Fruit fly (Drosophila melanogaster): ENCODE data around the gene CG42613.

CG42613 gene

dm6 chr3R:18914594-18915275 is 14.3 kb upstream of the CG42613 start, which contains the start of gene Xrp1 (continued):
- TF ChIP-seq CG8290 (GFP tag; optimal IDR thresholded peaks at IDR 0.05) (no peak), CG8290 (tag; optimal IDR thresholded peaks at IDR 0.05) (peak in 1 of 2 experiments; percentile 48), bbx (GFP tag; IDR thresholded peaks at IDR 0.05; ENCODE audit: partially characterized antibody) (no peak), CG15269 (tag; optimal IDR thresholded peaks at IDR 0.05) (no peak), gro (GFP tag; optimal IDR thresholded peaks at IDR 0.05) (no peak), bowl (GFP tag; IDR thresholded peaks at IDR 0.05) (no peak), wdn (GFP tag; IDR thresholded peaks at IDR 0.05) (no peak), ham (GFP tag; IDR thresholded peaks at IDR 0.05) (no peak), CG13624 (GFP tag; optimal IDR thresholded peaks at IDR 0.05) (no peak), NC2α (GFP tag; optimal IDR thresholded peaks at IDR 0.05) (no peak), Med (GFP tag) (peak; percentile 4), CG4854 (GFP tag; optimal IDR thresholded peaks at IDR 0.05) (no peak), CG13894 (tag; optimal IDR thresholded peaks at IDR 0.05) (peak; percentile 5), Oaz (GFP tag; IDR thresholded peaks at IDR 0.05) (no peak), CG10959 (GFP tag; IDR thresholded peaks at IDR 0.05) (no peak), D19B (GFP tag; optimal IDR thresholded peaks at IDR 0.05) (no peak), CG2199 (GFP tag; IDR thresholded peaks at IDR 0.05) (peak; percentile 53; the same call in 1 of the 3 replicates), ci (GFP tag; IDR thresholded peaks at IDR 0.05) (0 out of 3 replicates have a peak, but pooled peaks have one; percentile 38), Drgx (GFP tag; IDR thresholded peaks at IDR 0.05) (peak; percentile 58; the same call in 1 of the 2 replicates), Camta (GFP tag; optimal IDR thresholded peaks at IDR 0.05) (no peak), Dip2 (GFP tag; IDR thresholded peaks at IDR 0.05) (no peak), slp2 (GFP tag; optimal IDR thresholded peaks at IDR 0.05) (no peak), NK7.1 (GFP tag; optimal IDR thresholded peaks at IDR 0.05) (no peak), CG1647 (GFP tag; optimal IDR thresholded peaks at IDR 0.05) (no peak), pita (GFP tag; optimal IDR thresholded peaks at IDR 0.05) (no peak), lilli (GFP tag; optimal IDR thresholded peaks at IDR 0.05) (peak; percentile 13), CG3847 (GFP tag; IDR thresholded peaks at IDR 0.05) (peak; percentile 23; the same call in 1 of the 2 replicates), Sox100B (GFP tag; optimal IDR thresholded peaks at IDR 0.05) (no peak), pnt (GFP tag; optimal IDR thresholded peaks at IDR 0.05) (no peak), klu (GFP tag; IDR thresholded peaks at IDR 0.05) (no peak), Ets97D (GFP tag; optimal IDR thresholded peaks at IDR 0.05) (no peak), Neu2 (GFP tag; optimal IDR thresholded peaks at IDR 0.05; ENCODE audit: borderline replicate concordance) (no peak), tx (GFP tag; optimal IDR thresholded peaks at IDR 0.05) (no peak), zfh1 (GFP tag; IDR thresholded peaks at IDR 0.05) (0 out of 3 replicates have a peak, but pooled peaks have one; percentile 11), prd (optimal IDR thresholded peaks at IDR 0.05) (no peak), prd (GFP tag; IDR thresholded peaks at IDR 0.05) (no peak), Poxn (GFP tag; IDR thresholded peaks at IDR 0.05) (no peak), HLH3B (GFP tag; IDR thresholded peaks at IDR 0.05) (no peak), Trl (optimal IDR thresholded peaks at IDR 0.05) (peak in 1 of 2 experiments; percentile 20), Trl (GFP tag; optimal IDR thresholded peaks at IDR 0.05) (no peak), CG10543 (GFP tag; optimal IDR thresholded peaks at IDR 0.05) (peak; percentile 32), Ptx1 (GFP tag; IDR thresholded peaks at IDR 0.05) (no peak), ato (GFP tag; IDR thresholded peaks at IDR 0.05; ENCODE audit: partially characterized antibody) (no peak), Oli (tag; optimal IDR thresholded peaks at IDR 0.05) (no peak), CG5953 (GFP tag; IDR thresholded peaks at IDR 0.05) (0 out of 2 replicates have a peak, but pooled peaks have one; percentile 17), run (tag; optimal IDR thresholded peaks at IDR 0.05) (no peak), ssp (GFP tag; IDR thresholded peaks at IDR 0.05) (no peak), TFAM (GFP tag; optimal IDR thresholded peaks at IDR 0.05) (no peak), kay (GFP tag; optimal IDR thresholded peaks at IDR 0.05) (no peak), Gug (GFP tag; IDR thresholded peaks at IDR 0.05) (peak; percentile 11; the same call in 1 of the 4 replicates), usp (GFP tag; optimal IDR thresholded peaks at IDR 0.05) (no peak), Taf1 (GFP tag; IDR thresholded peaks at IDR 0.05) (no peak; the same call in 1 of the 2 replicates), CG16815 (GFP tag; optimal IDR thresholded peaks at IDR 0.05) (no peak)
